Fruit fly (Drosophila melanogaster): Measurements from ENCODE around the gene Hpf1.
A peak's percentile ranks its signal among the peaks of the same experiment; 100 is the strongest.

Gene Hpf1

dm6 chr3R:5824456-5824855, 32.8 kb downstream of the Hpf1 start, which contains the start of the genes Sec20 and dgrn (continued):
- TF ChIP-seq usp (GFP tag; optimal IDR thresholded peaks at IDR 0.05) (no peak), Hr83 (GFP tag; optimal IDR thresholded peaks at IDR 0.05; ENCODE audit: poor library complexity, severe bottlenecking) (peak; percentile 27), woc (GFP tag; optimal IDR thresholded peaks at IDR 0.05) (peak; percentile 76), HLH106 (tag; optimal IDR thresholded peaks at IDR 0.05) (peak; percentile 78), CrebA (GFP tag; optimal IDR thresholded peaks at IDR 0.05; ENCODE audit: borderline replicate concordance) (peak; percentile 46), Hnf4 (GFP tag; optimal IDR thresholded peaks at IDR 0.05) (peak; percentile 88), Sp1 (GFP tag; optimal IDR thresholded peaks at IDR 0.05) (peak; percentile 70), dmrt93B (GFP tag; optimal IDR thresholded peaks at IDR 0.05) (peak; percentile 45), OdsH (GFP tag; optimal IDR thresholded peaks at IDR 0.05) (peak; percentile 77), N (GFP tag; optimal IDR thresholded peaks at IDR 0.05) (no peak), CG9705 (GFP tag; optimal IDR thresholded peaks at IDR 0.05) (peak; percentile 48), dsf (GFP tag; optimal IDR thresholded peaks at IDR 0.05; ENCODE audit: borderline replicate concordance) (peak; percentile 58), Dfd (GFP tag; optimal IDR thresholded peaks at IDR 0.05) (no peak), sv (GFP tag; optimal IDR thresholded peaks at IDR 0.05) (peak; percentile 68), Rel (GFP tag; optimal IDR thresholded peaks at IDR 0.05) (peak; percentile 25), Rel (tag; optimal IDR thresholded peaks at IDR 0.05) (peak; percentile 41), GATAd (GFP tag; optimal IDR thresholded peaks at IDR 0.05) (no peak)

- TF ChIP-seq OdsH (GFP tag; optimal IDR thresholded peaks at IDR 0.05) (no peak), Dif (GFP tag; optimal IDR thresholded peaks at IDR 0.05; ENCODE audit: partially characterized antibody) (no peak), woc (GFP tag; optimal IDR thresholded peaks at IDR 0.05) (no peak)
Observed at dm6 chr3R:5829762-5830161, 38.1 kb downstream of the Hpf1 start, which contains the start of gene glob3. TSS of gene glob3 (plus strand) at chr3R:5830062.

dm6 chr3R:5831339-5831738, 39.7 kb downstream of the Hpf1 start, which contains the start of gene CG1208:
TSS of gene CG1208 (plus strand) at chr3R:5831639.
- TF ChIP-seq CG32264 (GFP tag; optimal IDR thresholded peaks at IDR 0.05): no peak
- no peak for TF ChIP-seq Sp1 (GFP tag; optimal IDR thresholded peaks at IDR 0.05)
- TF ChIP-seq rgr (GFP tag; optimal IDR thresholded peaks at IDR 0.05): no peak
- no peak for TF ChIP-seq Hnf4 (GFP tag; optimal IDR thresholded peaks at IDR 0.05)
- TF ChIP-seq Abd-B (GFP tag; optimal IDR thresholded peaks at IDR 0.05): no peak
- no peak for TF ChIP-seq sv (GFP tag; optimal IDR thresholded peaks at IDR 0.05)
- no peak for TF ChIP-seq N (GFP tag; optimal IDR thresholded peaks at IDR 0.05)
- TF ChIP-seq Hr78 (GFP tag; optimal IDR thresholded peaks at IDR 0.05): no peak
- no peak for TF ChIP-seq brk (GFP tag; optimal IDR thresholded peaks at IDR 0.05)
- TF ChIP-seq Rel (GFP tag; optimal IDR thresholded peaks at IDR 0.05): no peak
- no peak for TF ChIP-seq Rel (tag; optimal IDR thresholded peaks at IDR 0.05)
- TF ChIP-seq sage (GFP tag; optimal IDR thresholded peaks at IDR 0.05): no peak
- TF ChIP-seq Mio (GFP tag; optimal IDR thresholded peaks at IDR 0.05): no peak

dm6 chr3R:5832345-5832981, 40.8 kb downstream of the Hpf1 start:
- TF ChIP-seq sage (GFP tag; optimal IDR thresholded peaks at IDR 0.05) (no peak), br (GFP tag; optimal IDR thresholded peaks at IDR 0.05) (no peak), usp (GFP tag; optimal IDR thresholded peaks at IDR 0.05) (no peak), Hr83 (GFP tag; optimal IDR thresholded peaks at IDR 0.05; ENCODE audit: poor library complexity, severe bottlenecking) (no peak), ey (GFP tag; optimal IDR thresholded peaks at IDR 0.05) (no peak), sv (GFP tag; optimal IDR thresholded peaks at IDR 0.05) (no peak), Rel (GFP tag; optimal IDR thresholded peaks at IDR 0.05) (no peak), Rel (tag; optimal IDR thresholded peaks at IDR 0.05) (no peak), Abd-B (GFP tag; optimal IDR thresholded peaks at IDR 0.05) (no peak), Hnf4 (GFP tag; optimal IDR thresholded peaks at IDR 0.05) (no peak), fru (GFP tag; optimal IDR thresholded peaks at IDR 0.05) (no peak), N (GFP tag; optimal IDR thresholded peaks at IDR 0.05) (no peak), CrebA (GFP tag; optimal IDR thresholded peaks at IDR 0.05; ENCODE audit: borderline replicate concordance) (no peak), Mio (GFP tag; optimal IDR thresholded peaks at IDR 0.05) (no peak), Sp1 (GFP tag; optimal IDR thresholded peaks at IDR 0.05) (no peak), foxo (GFP tag; optimal IDR thresholded peaks at IDR 0.05) (no peak)

dm6 chr3R:5833948-5834504, 42.3 kb downstream of the Hpf1 start:
- TF ChIP-seq CrebA (GFP tag; optimal IDR thresholded peaks at IDR 0.05; ENCODE audit: borderline replicate concordance) (no peak), Hr78 (GFP tag; optimal IDR thresholded peaks at IDR 0.05) (no peak), h (GFP tag; optimal IDR thresholded peaks at IDR 0.05) (peak; percentile 84), Dif (GFP tag; optimal IDR thresholded peaks at IDR 0.05; ENCODE audit: partially characterized antibody) (no peak), sv (GFP tag; optimal IDR thresholded peaks at IDR 0.05) (no peak), Mio (GFP tag; optimal IDR thresholded peaks at IDR 0.05) (no peak), tai (GFP tag; optimal IDR thresholded peaks at IDR 0.05) (peak; percentile 68), woc (GFP tag; optimal IDR thresholded peaks at IDR 0.05) (peak; percentile 51), fru (GFP tag; optimal IDR thresholded peaks at IDR 0.05) (peak; percentile 80), dmrt93B (GFP tag; optimal IDR thresholded peaks at IDR 0.05) (peak; percentile 62), Sp1 (GFP tag; optimal IDR thresholded peaks at IDR 0.05) (peak; percentile 59), jim (GFP tag; optimal IDR thresholded peaks at IDR 0.05) (no peak), lola (GFP tag; optimal IDR thresholded peaks at IDR 0.05) (no peak), OdsH (GFP tag; optimal IDR thresholded peaks at IDR 0.05) (peak; percentile 72), br (GFP tag; optimal IDR thresholded peaks at IDR 0.05) (peak; percentile 77), Hnf4 (GFP tag; optimal IDR thresholded peaks at IDR 0.05) (peak; percentile 74), ey (GFP tag; optimal IDR thresholded peaks at IDR 0.05) (peak; percentile 87), Vsx2 (GFP tag; optimal IDR thresholded peaks at IDR 0.05; ENCODE audit: partially characterized antibody) (no peak), HLH106 (tag; optimal IDR thresholded peaks at IDR 0.05) (peak; percentile 69), dsf (GFP tag; optimal IDR thresholded peaks at IDR 0.05; ENCODE audit: borderline replicate concordance) (no peak), brk (GFP tag; optimal IDR thresholded peaks at IDR 0.05) (no peak), psq (GFP tag; optimal IDR thresholded peaks at IDR 0.05) (peak; percentile 78), Hr83 (GFP tag; optimal IDR thresholded peaks at IDR 0.05; ENCODE audit: poor library complexity, severe bottlenecking) (no peak), pan (optimal IDR thresholded peaks at IDR 0.05) (no peak), rgr (GFP tag; optimal IDR thresholded peaks at IDR 0.05) (peak; percentile 73)

Measured in whole organism, wandering third instar larva.